Worm (Caenorhabditis elegans) whole organism, late embryonic: ENCODE results near the gene nhr-39.

ENCODE experiments used
- C38D4.7 ChIP-seq: fragments of 200-800 bp; sonication (Bioruptor generic); optimal IDR thresholded peaks from 2 replicates; lab custom pipeline; 2018; ENCODE audit warnings: mild to moderate bottlenecking, missing genetic modification characterization, moderate library complexity, missing compliant biosample characterization
- F13H6.1 ChIP-seq: sonication (generic microtip); optimal IDR thresholded peaks from 2 replicates; lab custom pipeline; 2016; ENCODE audit warnings: missing genetic modification characterization, missing compliant biosample characterization
- K02D7.2 ChIP-seq: sonication (generic microtip); optimal IDR thresholded peaks from 2 replicates; lab custom pipeline; 2017; ENCODE audit warnings: mild to moderate bottlenecking, missing genetic modification characterization, missing compliant biosample characterization
- T23F11.4 ChIP-seq: fragments of 200-800 bp; sonication (Bioruptor generic); optimal IDR thresholded peaks from 2 replicates; lab custom pipeline; 2018; ENCODE audit warnings: mild to moderate bottlenecking, missing genetic modification characterization, missing compliant biosample characterization
- Y22D7AL.16 ChIP-seq: sonication (generic microtip); optimal IDR thresholded peaks from 2 replicates; lab custom pipeline; 2016; ENCODE audit warnings: missing genetic modification characterization, missing compliant biosample characterization
- ama-1 ChIP-seq: fragments of 150-350 bp; optimal IDR thresholded peaks from 2 replicates; lab custom pipeline; 2014
- ceh-18 ChIP-seq: sonication (generic microtip); optimal IDR thresholded peaks from 2 replicates; lab custom pipeline; 2016; ENCODE audit warnings: missing genetic modification characterization, missing compliant biosample characterization
- ceh-31 ChIP-seq: sonication (generic microtip); optimal IDR thresholded peaks from 2 replicates; lab custom pipeline; 2016; ENCODE audit warnings: missing genetic modification characterization, missing compliant biosample characterization
- ceh-48 ChIP-seq: sonication (generic microtip); optimal IDR thresholded peaks from 2 replicates; lab custom pipeline; 2016; ENCODE audit warnings: missing genetic modification characterization, inconsistent platforms, missing compliant biosample characterization
- dmd-4 ChIP-seq: sonication (generic microtip); optimal IDR thresholded peaks from 2 replicates; lab custom pipeline; 2016; ENCODE audit warnings: borderline replicate concordance, missing genetic modification characterization, missing compliant biosample characterization
- elt-2 ChIP-seq: sonication (generic microtip); optimal IDR thresholded peaks from 2 replicates; lab custom pipeline; 2016; ENCODE audit warnings: missing genetic modification reagents, missing genetic modification characterization, missing compliant biosample characterization
- fkh-10 ChIP-seq: fragments of 150-350 bp; optimal IDR thresholded peaks from 2 replicates; lab custom pipeline; 2014; ENCODE audit warnings: missing biosample characterization, missing genetic modification reagents, missing genetic modification characterization
- gmeb-2 ChIP-seq: sonication (generic microtip); optimal IDR thresholded peaks from 2 replicates; lab custom pipeline; 2016; ENCODE audit warnings: missing genetic modification characterization, inconsistent platforms, missing compliant biosample characterization
- hlh-13 ChIP-seq: fragments of 200-800 bp; sonication (Bioruptor generic); optimal IDR thresholded peaks from 2 replicates; lab custom pipeline; 2018; ENCODE audit warnings: mild to moderate bottlenecking, missing genetic modification characterization, missing compliant biosample characterization
- hlh-15 ChIP-seq: sonication (generic microtip); optimal IDR thresholded peaks from 2 replicates; lab custom pipeline; 2016; ENCODE audit warnings: missing genetic modification characterization, missing compliant biosample characterization
- hlh-30 ChIP-seq: sonication (generic microtip); optimal IDR thresholded peaks from 2 replicates; lab custom pipeline; 2017; ENCODE audit warnings: antibody characterized with exemption, missing genetic modification characterization, missing compliant biosample characterization; ENCODE audit not compliant: insufficient read depth
- lin-11 ChIP-seq: fragments of 200-800 bp; sonication (Bioruptor generic); optimal IDR thresholded peaks from 2 replicates; lab custom pipeline; 2018; ENCODE audit warnings: mild to moderate bottlenecking, missing genetic modification characterization, missing compliant biosample characterization
- madf-2 ChIP-seq: sonication (generic microtip); optimal IDR thresholded peaks from 2 replicates; lab custom pipeline; 2017; ENCODE audit warnings: missing genetic modification characterization, missing compliant biosample characterization
- mec-3 ChIP-seq: sonication (generic microtip); optimal IDR thresholded peaks from 2 replicates; lab custom pipeline; 2016; ENCODE audit warnings: borderline replicate concordance, missing genetic modification characterization, missing compliant biosample characterization
- npax-4 ChIP-seq: sonication (generic microtip); optimal IDR thresholded peaks from 2 replicates; lab custom pipeline; 2016; ENCODE audit warnings: missing genetic modification characterization, missing compliant biosample characterization
- odd-2 ChIP-seq: sonication (generic microtip); optimal IDR thresholded peaks from 2 replicates; lab custom pipeline; 2017; ENCODE audit warnings: antibody characterized with exemption, mild to moderate bottlenecking, missing genetic modification characterization, missing compliant biosample characterization
- pax-1 ChIP-seq: fragments of 150-350 bp; optimal IDR thresholded peaks from 2 replicates; lab custom pipeline; 2014; ENCODE audit warnings: missing biosample characterization, missing genetic modification characterization
- pha-2 ChIP-seq: sonication (generic microtip); optimal IDR thresholded peaks from 2 replicates; lab custom pipeline; 2017; ENCODE audit warnings: mild to moderate bottlenecking, missing genetic modification characterization, missing compliant biosample characterization
- pqm-1 ChIP-seq: sonication (generic microtip); optimal IDR thresholded peaks from 2 replicates; lab custom pipeline; 2016; ENCODE audit warnings: missing genetic modification characterization, missing compliant biosample characterization
- pros-1 ChIP-seq: fragments of 150-350 bp; optimal IDR thresholded peaks from 2 replicates; lab custom pipeline; 2014; ENCODE audit warnings: missing biosample characterization, missing genetic modification reagents, missing genetic modification characterization
- ref-2 ChIP-seq: sonication (generic microtip); optimal IDR thresholded peaks from 2 replicates; lab custom pipeline; 2016; ENCODE audit warnings: missing genetic modification characterization, missing compliant biosample characterization
- rnt-1 ChIP-seq: sonication (generic microtip); optimal IDR thresholded peaks from 2 replicates; lab custom pipeline; 2016; ENCODE audit warnings: missing genetic modification characterization, missing compliant biosample characterization
- sdc-2 ChIP-seq: sonication (generic microtip); optimal IDR thresholded peaks from 2 replicates; lab custom pipeline; 2016; ENCODE audit warnings: missing genotype, missing genetic modification characterization, missing compliant biosample characterization
- sox-2 ChIP-seq: fragments of 200-800 bp; sonication (Bioruptor generic); IDR thresholded peaks from 2 replicates; pipeline ENCODE4 v1.3.6; 2022; ENCODE audit warnings: missing genetic modification reagents, missing genetic modification characterization, missing compliant biosample characterization
- sox-4 ChIP-seq: sonication (generic microtip); optimal IDR thresholded peaks from 2 replicates; lab custom pipeline; 2017; ENCODE audit warnings: mild to moderate bottlenecking, missing genetic modification characterization, inconsistent platforms, missing compliant biosample characterization
- syd-9 ChIP-seq: sonication (generic microtip); optimal IDR thresholded peaks from 2 replicates; lab custom pipeline; 2016; ENCODE audit warnings: mild to moderate bottlenecking, missing genetic modification characterization, moderate library complexity, missing compliant biosample characterization
- tbx-7 ChIP-seq: sonication (generic microtip); optimal IDR thresholded peaks from 2 replicates; lab custom pipeline; 2016; ENCODE audit warnings: missing genotype, missing genetic modification characterization, missing compliant biosample characterization
- ttx-3 ChIP-seq: sonication (generic microtip); optimal IDR thresholded peaks from 2 replicates; lab custom pipeline; 2016; ENCODE audit warnings: missing genetic modification reagents, missing genetic modification characterization, missing compliant biosample characterization
- unc-3 ChIP-seq, 2 experiments: fragments of 200-800 bp in 1 of 2; sonication (Bioruptor generic) in 1 of 2; sonication (generic microtip) in 1 of 2; conservative IDR thresholded peaks in 1 of 2; optimal IDR thresholded peaks in 1 of 2; 2 replicates each; pipeline versions ENCODE4 v1.3.6 to Lab custom; 2016 to 2022; ENCODE audit warnings: missing compliant biosample characterization in 2 of 2, missing genetic modification characterization in 2 of 2, missing genetic modification reagents in 1 of 2
- unc-42 ChIP-seq: sonication (generic microtip); optimal IDR thresholded peaks from 2 replicates; lab custom pipeline; 2016; ENCODE audit warnings: missing genotype, missing genetic modification characterization, missing compliant biosample characterization

Gene nhr-39

ce11 chrV:9318046-9318445 is 14.9 kb downstream of the nhr-39 start, which contains the start of gene kvs-3 (continued):
- peak; percentile 13 for TF ChIP-seq hlh-13 (GFP tag; lab: Kevin White, UChicago)
- no peak for TF ChIP-seq lin-11
- TF ChIP-seq sdc-2 (tag; lab: Kevin White, UChicago), result peak; percentile 54
- no peak for TF ChIP-seq madf-2 (tag; lab: Kevin White, UChicago)
- peak; percentile 55 for TF ChIP-seq ceh-18 (tag; lab: Kevin White, UChicago)
- TF ChIP-seq hlh-30 (tag; lab: Kevin White, UChicago), result no peak
- no peak for TF ChIP-seq syd-9
- TF ChIP-seq pha-2 (tag; lab: Kevin White, UChicago), result no peak
- TF ChIP-seq ama-1 (lab: Kevin White, UChicago), result no peak
- no peak for TF ChIP-seq sox-2 (GFP tag; lab: Robert Waterston, UW)
- peak; percentile 62 for TF ChIP-seq sox-4 (tag; lab: Kevin White, UChicago)
- TF ChIP-seq odd-2 (tag; lab: Kevin White, UChicago), result no peak
- TF ChIP-seq K02D7.2, result no peak
- no peak for TF ChIP-seq pros-1
- TF ChIP-seq pax-1 (tag; lab: Kevin White, UChicago), result no peak
- TF ChIP-seq hlh-15 (tag; lab: Kevin White, UChicago), result no peak
- no peak for TF ChIP-seq npax-4 (tag; lab: Kevin White, UChicago)
- peak; percentile 19 for TF ChIP-seq ceh-31
- no peak for TF ChIP-seq rnt-1 (tag; lab: Kevin White, UChicago)
- peak; percentile 33 for TF ChIP-seq gmeb-2 (tag; lab: Kevin White, UChicago)
- TF ChIP-seq unc-42 (tag; lab: Kevin White, UChicago), result no peak
- TF ChIP-seq fkh-10 (GFP tag; lab: Kevin White, UChicago), result no peak

ce11 chrV:9321185-9321584 is 18.1 kb downstream of the nhr-39 start, which contains the start of gene F44A2.7:
Gene F44A2.7, plus strand, starts transcription at chrV:9321485.
- no peak for TF ChIP-seq ceh-48 (tag; lab: Kevin White, UChicago)
- TF ChIP-seq sox-2 (GFP tag; lab: Robert Waterston, UW), result no peak
- TF ChIP-seq, all 69 proteins: peak for 0

ce11 chrV:9322886-9323285 is 19.8 kb downstream of the nhr-39 start, which contains the start of gene tag-153:
Gene tag-153, plus strand, starts transcription at chrV:9323085.
- TF ChIP-seq pqm-1, result no peak
- no peak for TF ChIP-seq sox-4 (tag; lab: Kevin White, UChicago)
- no peak for TF ChIP-seq tbx-7 (tag; lab: Kevin White, UChicago)
- TF ChIP-seq ceh-31, result no peak
- no peak for TF ChIP-seq mec-3 (tag; lab: Kevin White, UChicago)
- no peak for TF ChIP-seq syd-9
- TF ChIP-seq ref-2 (tag; lab: Kevin White, UChicago), result no peak

ce11 chrV:9324167-9324566 is 21.0 kb downstream of the nhr-39 start:
- TF ChIP-seq unc-42 (tag; lab: Kevin White, UChicago) (no peak), ttx-3 (no peak), C38D4.7 (no peak), F13H6.1 (tag; lab: Kevin White, UChicago) (no peak), ceh-31 (no peak), odd-2 (tag; lab: Kevin White, UChicago) (no peak), madf-2 (tag; lab: Kevin White, UChicago) (no peak), unc-3 (GFP tag; conservative IDR thresholded peaks at IDR 0.05; lab: Robert Waterston, UW) (no peak), unc-3 (tag; optimal IDR thresholded peaks at IDR 0.05; lab: Kevin White, UChicago) (no peak), T23F11.4 (GFP tag; lab: Kevin White, UChicago) (no peak), elt-2 (tag; lab: Kevin White, UChicago) (no peak), Y22D7AL.16 (tag; lab: Kevin White, UChicago) (no peak), pha-2 (tag; lab: Kevin White, UChicago) (no peak), sdc-2 (tag; lab: Kevin White, UChicago) (no peak), rnt-1 (tag; lab: Kevin White, UChicago) (no peak), mec-3 (tag; lab: Kevin White, UChicago) (no peak), dmd-4 (tag; lab: Kevin White, UChicago) (no peak), ceh-18 (tag; lab: Kevin White, UChicago) (no peak), pqm-1 (no peak)
